Fruit fly (Drosophila melanogaster) whole organism, embryonic: ENCODE measurements around the gene Mon1.
A peak's percentile ranks its signal among the peaks of the same experiment; 100 is the strongest.

ENCODE experiments used
- Atf3 ChIP-seq: fragments of 200-800 bp; sonication (Bioruptor generic); optimal IDR thresholded peaks from 3 replicates; lab custom pipeline; 2016; ENCODE audit warnings: missing biosample characterization, missing genetic modification characterization
- Awh ChIP-seq: fragments of 200-800 bp; sonication (Bioruptor generic); IDR thresholded peaks from 2 replicates; pipeline ENCODE4, ENCODE4 v1.3.6; 2022; ENCODE audit warnings: missing biosample characterization, missing genetic modification characterization
- CG11085 ChIP-seq: fragments of 200-800 bp; sonication (Bioruptor generic); IDR thresholded peaks from 2 replicates; pipeline ENCODE4 v1.3.6; 2022; ENCODE audit warnings: missing biosample characterization, missing genetic modification characterization
- CG12155 ChIP-seq: fragments of 200-800 bp; sonication (Bioruptor generic); optimal IDR thresholded peaks from 3 replicates; lab custom pipeline; 2016; ENCODE audit warnings: missing biosample characterization, missing genetic modification characterization
- CG14710 ChIP-seq: fragments of 200-800 bp; sonication (Bioruptor generic); optimal IDR thresholded peaks from 3 replicates; lab custom pipeline; 2019; ENCODE audit warnings: missing biosample characterization, mild to moderate bottlenecking, missing genetic modification characterization, moderate library complexity
- CG14860 ChIP-seq: fragments of 200-800 bp; sonication (Bioruptor generic); IDR thresholded peaks from 3 replicates; pipeline ENCODE4 v1.3.6; 2022; ENCODE audit warnings: missing biosample characterization, missing genetic modification characterization; ENCODE audit not compliant: partially characterized antibody
- CG14965 ChIP-seq: fragments of 200-800 bp; sonication (Bioruptor generic); optimal IDR thresholded peaks from 2 replicates; lab custom pipeline; 2016; ENCODE audit warnings: missing biosample characterization, missing genetic modification characterization, borderline replicate concordance
- CG15514 ChIP-seq: fragments of 200-800 bp; sonication (Bioruptor generic); optimal IDR thresholded peaks from 3 replicates; lab custom pipeline; 2017; ENCODE audit warnings: missing biosample characterization, missing genetic modification characterization, mild to moderate bottlenecking, moderate library complexity, missing genetic modification reagents
- CG16779 ChIP-seq: fragments of 200-800 bp; sonication (Bioruptor generic); IDR thresholded peaks from 2 replicates; pipeline ENCODE4 v1.3.6; 2022; ENCODE audit warnings: missing biosample characterization, missing genetic modification characterization
- CG17361 ChIP-seq: fragments of 200-800 bp; sonication (Bioruptor generic); IDR thresholded peaks from 3 replicates; pipeline ENCODE4 v1.3.6; 2022; ENCODE audit warnings: missing biosample characterization, missing genetic modification characterization
- CG2129 ChIP-seq: fragments of 200-800 bp; sonication (Bioruptor generic); IDR thresholded peaks from 2 replicates; pipeline ENCODE4 v1.3.6; 2022; ENCODE audit warnings: missing biosample characterization, missing genetic modification characterization; ENCODE audit not compliant: partially characterized antibody
- CG2202 ChIP-seq: fragments of 200-800 bp; sonication (Bioruptor generic); optimal IDR thresholded peaks from 2 replicates; lab custom pipeline; 2018; ENCODE audit warnings: missing biosample characterization, mild to moderate bottlenecking, missing genetic modification characterization
- CG34224 ChIP-seq: fragments of 200-800 bp; sonication (Bioruptor generic); IDR thresholded peaks from 3 replicates; pipeline ENCODE4 v1.3.6; 2022; ENCODE audit warnings: missing biosample characterization, missing genetic modification characterization; ENCODE audit not compliant: partially characterized antibody
- CG3847 ChIP-seq: fragments of 200-800 bp; sonication (Bioruptor generic); IDR thresholded peaks from 2 replicates; pipeline ENCODE4 v1.3.6; 2022; ENCODE audit warnings: missing biosample characterization, missing genetic modification characterization
- CG3995 ChIP-seq: fragments of 200-800 bp; sonication (Bioruptor generic); optimal IDR thresholded peaks from 3 replicates; lab custom pipeline; 2016; ENCODE audit warnings: missing biosample characterization, missing genetic modification characterization
- CG4360 ChIP-seq: fragments of 200-800 bp; sonication (Bioruptor generic); IDR thresholded peaks from 2 replicates; pipeline ENCODE4 v1.3.6; 2022; ENCODE audit warnings: missing biosample characterization, missing genetic modification characterization
- CG4707 ChIP-seq: fragments of 200-800 bp; sonication (Bioruptor generic); optimal IDR thresholded peaks from 2 replicates; lab custom pipeline; 2018; ENCODE audit warnings: missing biosample characterization, mild to moderate bottlenecking, missing genetic modification characterization, moderate library complexity
- CG6689 ChIP-seq: fragments of 200-800 bp; sonication (Bioruptor generic); IDR thresholded peaks from 2 replicates; pipeline ENCODE4 v1.3.6; 2022; ENCODE audit warnings: missing biosample characterization, missing genetic modification characterization
- CG7271 ChIP-seq: fragments of 200-800 bp; sonication (Bioruptor generic); optimal IDR thresholded peaks from 2 replicates; lab custom pipeline; 2018; ENCODE audit warnings: missing biosample characterization, mild to moderate bottlenecking, missing genetic modification characterization, moderate library complexity
- CG9609 ChIP-seq: fragments of 200-800 bp; sonication (Bioruptor generic); optimal IDR thresholded peaks from 3 replicates; lab custom pipeline; 2016; ENCODE audit warnings: missing biosample characterization, missing genetic modification characterization
- Dad ChIP-seq: fragments of 200-800 bp; sonication (Bioruptor generic); optimal IDR thresholded peaks from 3 replicates; lab custom pipeline; 2016; ENCODE audit warnings: missing biosample characterization, missing genetic modification characterization
- HmgD ChIP-seq: fragments of 200-800 bp; sonication (Bioruptor generic); optimal IDR thresholded peaks from 3 replicates; lab custom pipeline; 2016; ENCODE audit warnings: missing biosample characterization, missing genetic modification characterization
- Hmr ChIP-seq: fragments of 200-800 bp; sonication (Bioruptor generic); optimal IDR thresholded peaks from 3 replicates; lab custom pipeline; 2017; ENCODE audit warnings: mild to moderate bottlenecking, missing biosample characterization, missing genetic modification reagents, missing genetic modification characterization
- Jarid2 ChIP-seq: fragments of 200-800 bp; sonication (Bioruptor generic); optimal IDR thresholded peaks from 3 replicates; lab custom pipeline; 2017; ENCODE audit warnings: mild to moderate bottlenecking, missing biosample characterization, missing genetic modification reagents, missing genetic modification characterization
- Lim3 ChIP-seq: fragments of 200-800 bp; sonication (Bioruptor generic); IDR thresholded peaks from 2 replicates; pipeline ENCODE4 v1.3.6; 2022; ENCODE audit warnings: missing biosample characterization, missing genetic modification characterization
- MBD-R2 ChIP-seq: fragments of 200-800 bp; sonication (Bioruptor generic); IDR thresholded peaks from 2 replicates; pipeline ENCODE4 v1.3.6; 2022; ENCODE audit warnings: missing biosample characterization, missing genetic modification characterization
- Med ChIP-seq: fragments of 200-800 bp; sonication (Bioruptor generic); peaks from one replicate; lab custom pipeline; 2016; ENCODE audit warnings: missing biosample characterization, missing genetic modification characterization, mild to moderate bottlenecking, inconsistent platforms, moderate library complexity
- Pdp1 ChIP-seq, 2 experiments: fragments of 200-800 bp; sonication (Bioruptor generic); optimal IDR thresholded peaks; 3 replicates each; lab custom pipeline; 2016; ENCODE audit warnings: missing biosample characterization in 2 of 2, missing genetic modification characterization in 2 of 2, mild to moderate bottlenecking in 1 of 2, moderate library complexity in 1 of 2
- Scr ChIP-seq: fragments of 200-800 bp; sonication (Bioruptor generic); IDR thresholded peaks from 2 replicates; pipeline ENCODE4 v1.3.6; 2022; ENCODE audit warnings: missing biosample characterization, missing genetic modification characterization; ENCODE audit not compliant: partially characterized antibody
- Ssrp ChIP-seq: fragments of 200-800 bp; sonication (Bioruptor generic); optimal IDR thresholded peaks from 2 replicates; lab custom pipeline; 2018; ENCODE audit warnings: missing biosample characterization, mild to moderate bottlenecking, missing genetic modification characterization, moderate library complexity
- Xbp1 ChIP-seq: fragments of 200-800 bp; sonication (Bioruptor generic); optimal IDR thresholded peaks from 3 replicates; lab custom pipeline; 2016; ENCODE audit warnings: missing biosample characterization, mild to moderate bottlenecking, missing genetic modification characterization
- ac ChIP-seq: fragments of 200-800 bp; sonication (Bioruptor generic); optimal IDR thresholded peaks from 3 replicates; lab custom pipeline; 2017; ENCODE audit warnings: missing biosample characterization, mild to moderate bottlenecking, missing genetic modification characterization
- da ChIP-seq: fragments of 200-800 bp; sonication (Bioruptor generic); optimal IDR thresholded peaks from 2 replicates; lab custom pipeline; 2016; ENCODE audit warnings: missing biosample characterization, missing genetic modification characterization
- exex ChIP-seq: fragments of 200-800 bp; sonication (Bioruptor generic); optimal IDR thresholded peaks from 4 replicates; lab custom pipeline; 2018; ENCODE audit warnings: missing biosample characterization, mild to moderate bottlenecking, missing genetic modification characterization, moderate library complexity
- gfzf ChIP-seq: fragments of 200-800 bp; sonication (Bioruptor generic); optimal IDR thresholded peaks from 2 replicates; lab custom pipeline; 2016; ENCODE audit warnings: missing biosample characterization, mild to moderate bottlenecking, missing genetic modification characterization, moderate library complexity
- maf-S ChIP-seq: fragments of 200-800 bp; sonication (Bioruptor generic); optimal IDR thresholded peaks from 2 replicates; lab custom pipeline; 2016; ENCODE audit warnings: missing biosample characterization, missing genetic modification characterization
- org-1 ChIP-seq: fragments of 200-800 bp; sonication (Bioruptor generic); optimal IDR thresholded peaks from 2 replicates; lab custom pipeline; 2017; ENCODE audit warnings: missing biosample characterization, missing genetic modification characterization
- ranshi ChIP-seq: fragments of 200-800 bp; sonication (Bioruptor generic); IDR thresholded peaks from 2 replicates; pipeline ENCODE4 v1.3.6; 2022; ENCODE audit warnings: missing biosample characterization, missing genetic modification characterization
- salm ChIP-seq: fragments of 200-800 bp; sonication (Bioruptor generic); optimal IDR thresholded peaks from 2 replicates; lab custom pipeline; 2018; ENCODE audit warnings: missing biosample characterization, mild to moderate bottlenecking, missing genetic modification characterization
- sd ChIP-seq: fragments of 200-800 bp; sonication (Bioruptor generic); optimal IDR thresholded peaks from 3 replicates; lab custom pipeline; 2018; ENCODE audit warnings: missing biosample characterization, mild to moderate bottlenecking, missing genetic modification characterization, moderate library complexity
- sima ChIP-seq: fragments of 200-800 bp; sonication (Bioruptor generic); optimal IDR thresholded peaks from 2 replicates; lab custom pipeline; 2016; ENCODE audit warnings: missing biosample characterization, missing genetic modification characterization
- stwl ChIP-seq: fragments of 200-800 bp; sonication (Bioruptor generic); optimal IDR thresholded peaks from 3 replicates; lab custom pipeline; 2018; ENCODE audit warnings: missing biosample characterization, mild to moderate bottlenecking, missing genetic modification characterization, moderate library complexity
- sug ChIP-seq: fragments of 200-800 bp; optimal IDR thresholded peaks from 2 replicates; lab custom pipeline; 2019; ENCODE audit warnings: missing biosample characterization, mild to moderate bottlenecking, missing genetic modification characterization, moderate library complexity
- trem ChIP-seq: fragments of 200-800 bp; optimal IDR thresholded peaks from 3 replicates; lab custom pipeline; 2019; ENCODE audit warnings: missing biosample characterization, mild to moderate bottlenecking, missing genetic modification characterization, moderate library complexity
- trh ChIP-seq: fragments of 200-800 bp; sonication (Bioruptor generic); optimal IDR thresholded peaks from 2 replicates; lab custom pipeline; 2016; ENCODE audit warnings: missing biosample characterization, missing genetic modification characterization
- tup ChIP-seq: fragments of 200-800 bp; sonication (Bioruptor generic); optimal IDR thresholded peaks from 2 replicates; lab custom pipeline; 2016; ENCODE audit warnings: missing biosample characterization, mild to moderate bottlenecking, missing genetic modification characterization, moderate library complexity

Gene Mon1

DNA sequence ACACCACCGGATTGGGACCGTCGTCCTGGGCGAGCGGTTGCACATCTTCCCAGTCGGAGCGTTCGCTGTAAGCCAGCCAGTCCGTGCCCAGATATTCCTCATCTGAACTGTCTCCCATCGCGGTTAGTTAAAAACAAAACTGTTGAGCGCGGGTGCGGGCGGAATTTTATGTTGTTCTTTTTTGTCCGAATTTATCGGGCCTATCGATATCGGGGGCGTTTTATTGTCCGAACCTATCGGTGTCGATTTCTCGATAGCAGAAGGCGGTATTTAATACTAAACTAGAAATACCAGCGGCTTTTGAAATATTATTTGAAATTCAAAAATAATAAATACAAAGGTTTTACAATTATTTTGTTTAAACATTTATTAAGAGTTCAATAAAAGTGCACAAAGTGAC is 20.0 kb upstream of the Mon1 start, which contains the start of gene Fnta (continued):
- TF ChIP-seq CG14860 (GFP tag; lab: Robert Waterston, UW), result peak; percentile 81; the same call in 2 of the 3 replicates
- peak; percentile 54 for TF ChIP-seq sd (tag; lab: Kevin White, UChicago)
- no peak for TF ChIP-seq da
- no peak for TF ChIP-seq Xbp1 (GFP tag; lab: Kevin White, UChicago)
- peak; percentile 32 for TF ChIP-seq trem (tag; lab: Kevin White, UChicago)
- no peak for TF ChIP-seq Hmr (GFP tag; lab: Kevin White, UChicago)
- TF ChIP-seq org-1 (GFP tag; lab: Kevin White, UChicago), result no peak
- TF ChIP-seq Ssrp (tag; lab: Kevin White, UChicago), result no peak
- TF ChIP-seq Scr, result peak; percentile 81
- TF ChIP-seq MBD-R2, result peak; percentile 64
- peak; percentile 35 for TF ChIP-seq CG15514 (GFP tag; lab: Kevin White, UChicago)
- peak; percentile 32 for TF ChIP-seq gfzf

DNA sequence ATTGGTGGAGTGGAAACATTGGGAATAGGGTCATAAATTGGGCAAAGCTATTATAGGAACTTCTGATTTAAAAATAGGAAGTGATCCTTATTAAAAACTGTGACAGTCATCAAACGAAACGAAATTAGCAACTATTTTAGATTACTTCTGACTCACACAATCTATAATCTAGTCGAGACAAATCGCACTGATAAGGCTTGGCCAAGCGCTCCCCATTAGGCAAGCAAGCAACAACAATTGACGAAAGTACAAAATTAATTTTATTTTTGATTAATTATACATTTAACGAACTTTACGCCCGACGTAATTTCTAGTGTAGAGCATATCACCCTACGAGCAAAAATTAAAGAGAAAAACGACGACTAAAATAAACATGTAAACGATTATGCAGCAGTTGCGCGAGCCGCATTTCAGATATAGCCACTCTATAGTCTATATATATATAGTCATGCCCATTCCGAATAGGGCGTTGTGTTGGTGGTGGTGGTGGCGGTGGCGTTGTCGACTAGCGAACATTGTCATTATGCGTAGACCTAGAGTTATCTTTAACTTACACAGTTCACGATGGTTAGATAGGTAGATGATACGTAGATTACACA is 15.3 kb upstream of the Mon1 start, which contains the start of gene Ir25a:
Gene Ir25a (minus strand): TSS at position 210 of the 599 bp plus-strand sequence.
- TF ChIP-seq Dad (GFP tag; lab: Kevin White, UChicago), result no peak
- no peak for TF ChIP-seq CG2202 (tag; lab: Kevin White, UChicago)
- no peak for TF ChIP-seq trh
- TF ChIP-seq CG17361, result no peak
- TF ChIP-seq CG4360 (GFP tag; lab: Robert Waterston, UW), result no peak
- no peak for TF ChIP-seq CG12155 (GFP tag; lab: Kevin White, UChicago)
- TF ChIP-seq sug (tag; lab: Kevin White, UChicago), result peak; percentile 20
- TF ChIP-seq CG11085 (GFP tag; lab: Robert Waterston, UW), result no peak
- no peak for TF ChIP-seq CG16779 (GFP tag; lab: Robert Waterston, UW)
- no peak for TF ChIP-seq CG3847
- TF ChIP-seq Pdp1 (GFP tag; optimal IDR thresholded peaks at IDR 0.05; lab: Kevin White, UChicago), result peak in 1 of 2 experiments; percentile 71
- TF ChIP-seq salm, result no peak
- TF ChIP-seq maf-S, result no peak
- TF ChIP-seq CG14965 (GFP tag; lab: Kevin White, UChicago), result no peak
- no peak for TF ChIP-seq HmgD (GFP tag; lab: Kevin White, UChicago)
- TF ChIP-seq Atf3, result no peak
- TF ChIP-seq CG34224 (GFP tag; lab: Robert Waterston, UW), result no peak
- no peak for TF ChIP-seq ranshi (GFP tag; lab: Robert Waterston, UW)
- peak; percentile 80 for TF ChIP-seq exex
- no peak for TF ChIP-seq CG6689 (GFP tag; lab: Robert Waterston, UW)
- TF ChIP-seq Awh, result no peak
- no peak for TF ChIP-seq Jarid2 (GFP tag; lab: Kevin White, UChicago)
- no peak for TF ChIP-seq Lim3
- TF ChIP-seq CG4707 (GFP tag; lab: Kevin White, UChicago), result no peak
- no peak for TF ChIP-seq CG14710 (tag; lab: Kevin White, UChicago)
- TF ChIP-seq Med (GFP tag; lab: Kevin White, UChicago), result peak; percentile 58
- TF ChIP-seq sima (GFP tag; lab: Kevin White, UChicago), result no peak
- TF ChIP-seq stwl (tag; lab: Kevin White, UChicago), result no peak
- no peak for TF ChIP-seq ac
- no peak for TF ChIP-seq CG7271
- TF ChIP-seq tup (GFP tag; lab: Kevin White, UChicago), result no peak
- TF ChIP-seq CG2129 (GFP tag; lab: Robert Waterston, UW), result no peak
- TF ChIP-seq CG3995 (GFP tag; lab: Kevin White, UChicago), result no peak
- TF ChIP-seq CG9609 (GFP tag; lab: Kevin White, UChicago), result no peak
- TF ChIP-seq, all 482 proteins: peak for 4
